Fruit fly (Drosophila melanogaster) ovary, adult (tissue): ENCODE data around the gene Tps1.

ENCODE experiments used
- CG17801 ChIP-seq: fragments of 200-800 bp; optimal IDR thresholded peaks from 2 replicates; lab custom pipeline; 2019; ENCODE audit warnings: missing biosample characterization, mild to moderate bottlenecking, missing genetic modification characterization, moderate library complexity; ENCODE audit not compliant: partially characterized antibody

Tps1 gene

dm6 chr2L:4388027-4388426 is at the start of gene Tps1:
Gene Tps1 (plus strand): TSS chr2L:4388327.
- TF ChIP-seq CG17801: no peak

- no peak for TF ChIP-seq CG17801
These were observed 48.1 kb upstream of the Tps1 start for dm6 chr2L:4339780-4340694.

DNA sequence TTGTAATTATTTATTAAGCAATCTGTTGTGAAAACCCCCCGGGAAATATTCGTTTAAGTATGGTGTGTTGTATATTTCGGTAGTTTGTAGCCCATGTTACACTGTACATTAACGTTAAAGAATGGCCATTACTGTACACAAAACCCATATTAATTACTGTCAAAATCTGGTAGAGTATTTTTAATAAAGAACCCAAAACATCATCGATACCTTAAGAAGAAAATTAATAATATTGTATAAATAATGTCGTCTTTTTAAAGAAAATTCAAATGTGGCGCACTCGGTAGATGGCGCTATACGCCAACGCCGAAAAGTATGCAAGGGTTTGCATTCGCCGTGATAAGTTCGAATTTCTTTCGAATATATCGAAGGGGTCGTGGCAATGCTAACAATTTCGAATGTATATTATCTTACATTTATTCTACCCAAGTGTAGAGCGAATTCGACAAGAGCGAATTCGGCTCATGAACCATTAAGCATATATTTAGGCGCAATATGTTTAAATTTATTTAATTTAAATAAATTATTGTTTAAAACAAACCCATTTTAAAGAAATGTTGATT is 42.5 kb upstream of the Tps1 start:
- TF ChIP-seq CG17801: no peak

- no peak for TF ChIP-seq CG17801
These were observed 41.4 kb upstream of the Tps1 start for dm6 chr2L:4346619-4347310.

- no peak for TF ChIP-seq CG17801
These were observed 39.6 kb upstream of the Tps1 start for dm6 chr2L:4348545-4348944.

- no peak for TF ChIP-seq CG17801
These were observed 38.5 kb upstream of the Tps1 start for dm6 chr2L:4349677-4350076.

DNA sequence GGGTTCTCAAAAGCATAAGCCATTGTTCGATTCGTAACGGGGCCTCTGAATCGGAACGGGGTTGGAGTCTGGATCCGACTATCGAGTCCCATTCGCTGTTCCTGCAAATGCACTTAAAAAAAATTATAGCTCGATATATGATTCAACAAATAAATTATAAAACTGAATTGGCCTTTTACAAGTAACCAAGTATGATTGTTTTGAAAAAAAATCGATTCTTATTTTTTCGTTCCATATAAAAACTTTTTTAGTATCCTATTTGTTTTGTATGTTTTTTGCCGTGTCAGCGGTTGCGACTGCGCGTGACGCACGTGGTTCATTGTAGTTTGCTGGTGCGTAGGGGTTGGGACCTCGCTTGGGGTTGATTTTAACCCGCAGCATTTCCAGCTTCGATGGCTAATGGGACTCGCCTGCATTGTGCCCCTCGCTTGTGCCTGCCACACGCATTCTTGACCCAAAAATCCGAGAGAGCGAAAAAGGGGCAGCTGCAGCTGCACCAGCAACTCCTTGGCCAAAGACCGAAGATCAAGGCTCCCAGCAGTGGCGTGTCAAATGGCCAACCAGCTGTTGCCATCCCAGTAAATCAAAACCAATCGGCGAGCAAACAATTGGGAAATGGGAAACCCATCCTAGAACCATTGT is 37.3 kb upstream of the Tps1 start:
- TF ChIP-seq CG17801: no peak

DNA sequence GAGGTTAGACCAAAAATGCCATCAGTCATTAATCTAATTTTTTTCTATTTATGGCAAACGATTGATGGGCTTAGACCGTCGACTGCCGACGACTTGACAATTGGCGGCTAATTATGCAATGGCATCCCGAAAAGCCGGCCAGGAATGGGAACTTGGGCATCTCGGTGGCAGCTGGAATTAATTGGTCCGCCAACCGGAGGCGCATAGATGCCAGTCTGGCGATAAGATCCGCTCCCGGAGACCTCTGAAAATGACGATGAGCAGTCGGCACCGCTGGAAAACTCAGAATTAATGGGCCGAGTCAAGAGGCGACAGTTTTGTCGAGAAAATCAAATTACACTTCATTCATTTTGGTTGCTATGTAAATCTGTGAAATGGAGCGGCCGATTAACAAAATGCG is 35.5 kb upstream of the Tps1 start, which contains the start of gene CG15429:
TSS of gene CG15429 (plus strand) at position 301 of the 400 bp plus-strand sequence.
- TF ChIP-seq CG17801: no peak

dm6 chr2L:4355066-4355465 is 33.1 kb upstream of the Tps1 start:
- no peak for TF ChIP-seq CG17801

DNA sequence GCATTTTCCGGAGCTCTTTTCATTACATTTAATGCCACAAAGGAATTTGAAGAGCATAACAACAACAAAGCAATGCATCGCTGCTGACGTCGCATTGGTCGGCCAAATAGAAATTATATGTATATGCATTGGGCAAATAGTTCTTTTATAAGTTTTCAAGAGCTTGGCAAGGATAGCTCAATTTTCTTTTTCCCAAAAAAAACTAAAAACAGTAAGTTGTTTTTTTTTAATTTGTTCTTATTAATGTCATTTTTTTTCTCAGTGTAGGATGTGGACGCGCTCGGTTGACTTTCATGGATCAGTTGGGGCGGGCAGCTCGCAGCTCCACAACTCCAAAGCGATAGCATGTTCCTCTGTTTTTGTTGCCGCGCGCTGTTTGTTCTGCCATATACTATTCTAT is 29.0 kb upstream of the Tps1 start:
- no peak for TF ChIP-seq CG17801

dm6 chr2L:4360882-4361281 is 27.2 kb upstream of the Tps1 start:
- no peak for TF ChIP-seq CG17801

DNA sequence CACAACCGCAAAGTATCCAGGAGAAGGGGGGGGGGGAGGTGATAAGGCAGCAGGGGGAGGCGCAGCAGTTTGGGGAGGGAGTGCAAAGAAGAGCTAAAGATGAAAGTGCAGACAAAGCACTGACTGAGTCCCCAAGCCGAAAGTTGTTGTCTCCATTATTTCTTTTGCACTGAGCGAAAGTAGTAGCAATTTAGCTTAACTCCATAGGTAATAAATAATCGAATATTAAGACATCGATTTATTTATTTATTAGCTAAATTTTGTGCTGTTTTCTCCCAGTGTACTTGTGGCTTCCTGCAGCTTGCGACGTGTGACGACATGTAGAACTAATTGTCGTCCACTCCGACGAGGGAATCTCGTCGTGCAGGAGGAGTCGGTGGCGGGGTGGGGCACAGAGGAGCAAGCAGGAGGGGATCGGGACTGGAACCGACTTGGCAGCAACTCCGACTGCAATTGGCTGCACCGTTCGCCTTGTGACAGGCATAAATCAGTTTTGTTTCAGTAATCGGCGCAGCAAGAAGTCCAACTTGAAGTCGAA is 26.6 kb upstream of the Tps1 start, which contains the start of gene Traf4:
TSS of gene Traf4 (plus strand) at position 488 of the 538 bp plus-strand sequence.
- TF ChIP-seq CG17801: no peak

DNA sequence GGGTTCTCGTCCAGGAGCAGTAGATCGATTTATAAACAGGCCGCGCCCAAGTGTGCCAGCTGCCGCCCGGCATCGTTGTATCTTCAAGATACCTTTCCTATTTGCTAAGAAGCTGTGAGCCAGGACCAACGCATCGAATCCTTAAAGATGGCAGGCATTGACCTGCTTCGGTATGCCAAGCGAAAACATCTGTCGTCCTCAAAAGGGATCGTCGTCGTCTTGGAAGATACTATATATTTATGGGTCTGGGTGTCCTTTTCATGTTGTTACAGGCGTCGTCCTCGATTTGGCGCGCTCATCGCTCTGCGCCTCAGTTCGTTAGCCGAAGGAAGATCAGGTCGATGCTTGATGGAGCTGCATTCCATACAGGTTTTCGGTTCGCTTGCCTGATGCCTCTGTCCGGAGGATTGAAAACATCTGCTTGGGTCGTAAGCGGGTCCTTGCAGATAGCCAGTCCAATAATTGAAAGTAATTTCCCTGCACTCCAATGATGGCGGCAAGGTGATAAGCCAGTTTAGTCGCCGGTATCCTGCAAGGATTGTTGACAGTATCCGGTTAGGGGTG is 24.3 kb upstream of the Tps1 start:
- no peak for TF ChIP-seq CG17801

DNA sequence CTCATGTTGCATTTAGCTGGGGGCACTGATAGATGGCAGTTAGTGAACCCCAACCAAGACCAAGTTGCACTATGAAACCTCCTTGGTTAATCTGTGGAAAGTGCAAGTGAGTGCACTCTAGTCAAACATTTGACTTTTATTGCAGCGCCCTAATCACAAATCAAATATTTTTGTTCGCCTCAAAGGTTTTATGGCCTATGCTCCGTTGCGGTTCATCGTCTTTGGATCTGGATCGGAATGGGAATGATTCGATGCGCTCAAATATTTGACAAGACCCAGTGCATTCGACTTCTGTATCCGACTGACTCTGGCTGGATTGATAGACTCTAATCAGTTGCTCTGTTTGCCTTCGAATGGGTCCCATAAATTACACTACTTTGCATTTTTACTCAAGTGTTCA is 23.2 kb upstream of the Tps1 start:
- no peak for TF ChIP-seq CG17801

DNA sequence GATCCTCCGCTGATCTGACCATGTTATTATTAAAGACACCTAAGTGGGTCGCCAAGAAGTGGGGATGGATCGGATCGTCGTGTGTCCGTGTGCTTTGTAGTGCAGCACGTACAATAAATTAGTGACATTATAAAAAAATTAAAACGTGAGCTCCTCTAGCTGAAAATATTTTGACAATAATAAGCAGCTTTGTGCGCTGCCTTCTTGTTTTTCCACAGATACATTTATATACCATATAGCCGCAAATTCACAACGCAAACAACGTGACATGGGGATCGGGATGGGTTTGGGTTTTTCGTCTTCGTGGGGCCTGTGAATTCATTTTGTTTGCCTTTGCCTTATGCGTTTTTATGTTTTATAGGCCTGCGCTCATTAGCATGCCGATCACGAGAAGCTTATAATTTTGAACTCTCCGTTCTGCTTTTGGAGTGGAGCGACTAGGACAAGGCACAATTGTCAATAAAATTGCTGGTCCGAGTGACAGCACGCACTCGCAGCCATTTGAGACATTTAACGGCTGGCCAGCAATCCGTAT is 22.3 kb upstream of the Tps1 start:
- TF ChIP-seq CG17801: no peak

- no peak for TF ChIP-seq CG17801
These were observed 21.5 kb upstream of the Tps1 start for dm6 chr2L:4366652-4367051.
